Fruit fly (Drosophila melanogaster) whole organism, embryonic: Measurements from ENCODE around the gene Hmr.

Experiments
- CG10274 ChIP-seq: fragments of 200-800 bp; sonication (Bioruptor generic); optimal IDR thresholded peaks from 3 replicates; lab custom pipeline; 2017; ENCODE audit warnings: missing biosample characterization, mild to moderate bottlenecking, missing genetic modification characterization
- CG10979 ChIP-seq: fragments of 200-800 bp; sonication (Bioruptor generic); optimal IDR thresholded peaks from 2 replicates; lab custom pipeline; 2018; ENCODE audit warnings: missing biosample characterization, mild to moderate bottlenecking, missing genetic modification characterization, moderate library complexity
- CG1233 ChIP-seq: fragments of 200-800 bp; sonication (Bioruptor generic); optimal IDR thresholded peaks from 4 replicates; lab custom pipeline; 2018; ENCODE audit warnings: missing biosample characterization, mild to moderate bottlenecking, missing genetic modification characterization
- CG12391 ChIP-seq: fragments of 200-800 bp; sonication (Bioruptor generic); optimal IDR thresholded peaks from 3 replicates; lab custom pipeline; 2018; ENCODE audit warnings: missing biosample characterization, mild to moderate bottlenecking, missing genetic modification characterization, moderate library complexity
- CG13424 ChIP-seq: fragments of 200-800 bp; sonication (Bioruptor generic); optimal IDR thresholded peaks from 2 replicates; lab custom pipeline; 2019; ENCODE audit warnings: missing biosample characterization, mild to moderate bottlenecking, missing genetic modification characterization, moderate library complexity
- CG14050 ChIP-seq: fragments of 200-800 bp; sonication (Bioruptor generic); IDR thresholded peaks from 3 replicates; pipeline ENCODE4 v1.3.6; 2022; ENCODE audit warnings: missing biosample characterization, missing genetic modification characterization
- CG17612 ChIP-seq: fragments of 200-800 bp; sonication (Bioruptor generic); IDR thresholded peaks from 2 replicates; pipeline ENCODE4 v1.3.6; 2022; ENCODE audit warnings: missing biosample characterization, missing genetic modification characterization
- CG18599 ChIP-seq: fragments of 200-800 bp; sonication (Bioruptor generic); optimal IDR thresholded peaks from 3 replicates; lab custom pipeline; 2017; ENCODE audit warnings: missing biosample characterization, missing genetic modification characterization, mild to moderate bottlenecking, moderate library complexity, missing genetic modification reagents
- CG32772 ChIP-seq: fragments of 200-800 bp; sonication (Bioruptor generic); IDR thresholded peaks from 2 replicates; pipeline ENCODE4 v1.3.6; 2022; ENCODE audit warnings: missing biosample characterization, missing genetic modification characterization
- CG34376 ChIP-seq: fragments of 200-800 bp; sonication (Bioruptor generic); optimal IDR thresholded peaks from 2 replicates; lab custom pipeline; 2018; ENCODE audit warnings: missing biosample characterization, mild to moderate bottlenecking, missing genetic modification characterization
- CG34422 ChIP-seq: fragments of 200-800 bp; sonication (Bioruptor generic); IDR thresholded peaks from 3 replicates; pipeline ENCODE4 v1.3.6; 2022; ENCODE audit warnings: missing biosample characterization, missing genetic modification characterization
- CG42726 ChIP-seq: fragments of 200-800 bp; sonication (Bioruptor generic); IDR thresholded peaks from 2 replicates; pipeline ENCODE4 v1.3.6; 2022; ENCODE audit warnings: missing biosample characterization, missing genetic modification characterization; ENCODE audit not compliant: partially characterized antibody
- CG5245 ChIP-seq: fragments of 200-800 bp; sonication (Bioruptor generic); optimal IDR thresholded peaks from 3 replicates; lab custom pipeline; 2016; ENCODE audit warnings: missing biosample characterization, missing genetic modification characterization
- CG6791 ChIP-seq: fragments of 200-800 bp; sonication (Bioruptor generic); IDR thresholded peaks from 3 replicates; pipeline ENCODE4 v1.3.6; 2022; ENCODE audit warnings: missing biosample characterization, missing genetic modification characterization; ENCODE audit not compliant: partially characterized antibody
- CG7556 ChIP-seq: fragments of 200-800 bp; sonication (Bioruptor generic); optimal IDR thresholded peaks from 2 replicates; lab custom pipeline; 2017; ENCODE audit warnings: missing biosample characterization, mild to moderate bottlenecking, missing genetic modification characterization
- CG7987 ChIP-seq: fragments of 200-800 bp; sonication (Bioruptor generic); optimal IDR thresholded peaks from 2 replicates; lab custom pipeline; 2018; ENCODE audit warnings: missing biosample characterization, mild to moderate bottlenecking, missing genetic modification characterization, moderate library complexity
- D19A ChIP-seq: fragments of 200-800 bp; optimal IDR thresholded peaks from 3 replicates; lab custom pipeline; 2019; ENCODE audit warnings: missing biosample characterization, mild to moderate bottlenecking, missing genetic modification characterization, moderate library complexity
- Fer2 ChIP-seq: fragments of 200-800 bp; sonication (Bioruptor generic); optimal IDR thresholded peaks from 2 replicates; lab custom pipeline; 2018; ENCODE audit warnings: missing biosample characterization, mild to moderate bottlenecking, missing genetic modification characterization, moderate library complexity
- GATAe ChIP-seq: fragments of 200-800 bp; sonication (Bioruptor generic); conservative IDR thresholded peaks from 2 replicates; pipeline ENCODE4 v1.3.6; 2022; ENCODE audit warnings: missing biosample characterization, missing genetic modification characterization
- HLHmδ ChIP-seq: fragments of 200-800 bp; sonication (Bioruptor generic); optimal IDR thresholded peaks from 2 replicates; lab custom pipeline; 2018; ENCODE audit warnings: missing biosample characterization, mild to moderate bottlenecking, missing genetic modification characterization, moderate library complexity
- Lpt ChIP-seq: fragments of >200 bp; optimal IDR thresholded peaks from 2 replicates; lab custom pipeline; 2018; ENCODE audit warnings: missing biosample characterization, missing genetic modification characterization
- MBD-R2 ChIP-seq: fragments of 200-800 bp; sonication (Bioruptor generic); IDR thresholded peaks from 2 replicates; pipeline ENCODE4 v1.3.6; 2022; ENCODE audit warnings: missing biosample characterization, missing genetic modification characterization
- MTF-1 ChIP-seq: fragments of 200-800 bp; sonication (Bioruptor generic); optimal IDR thresholded peaks from 2 replicates; lab custom pipeline; 2018; ENCODE audit warnings: missing biosample characterization, mild to moderate bottlenecking, missing genetic modification characterization, borderline replicate concordance
- Med ChIP-seq: fragments of 200-800 bp; sonication (Bioruptor generic); peaks from one replicate; lab custom pipeline; 2016; ENCODE audit warnings: missing biosample characterization, missing genetic modification characterization, mild to moderate bottlenecking, inconsistent platforms, moderate library complexity
- Ptx1 ChIP-seq: fragments of 200-800 bp; sonication (Bioruptor generic); IDR thresholded peaks from 2 replicates; pipeline ENCODE4 v1.3.6; 2022; ENCODE audit warnings: missing biosample characterization, missing genetic modification characterization
- Rfx ChIP-seq: fragments of 200-800 bp; sonication (Bioruptor generic); IDR thresholded peaks from 2 replicates; pipeline ENCODE4 v1.3.6; 2022; ENCODE audit warnings: missing biosample characterization, missing genetic modification characterization
- Side ChIP-seq: fragments of 200-800 bp; sonication (Bioruptor generic); optimal IDR thresholded peaks from 2 replicates; lab custom pipeline; 2016; ENCODE audit warnings: missing biosample characterization, missing genetic modification characterization
- Trl ChIP-seq, 3 experiments: fragments of >200 bp in 2 of 3; fragments of 200-800 bp in 1 of 3; sonication (Bioruptor generic) in 1 of 3; optimal IDR thresholded peaks; 2 replicates in 1 of 3; 3 replicates in 2 of 3; lab custom pipeline; 2016 to 2017; ENCODE audit warnings: missing biosample characterization in 1 of 3, missing genetic modification characterization in 1 of 3
- abd-A ChIP-seq: fragments of 200-800 bp; sonication (Bioruptor generic); optimal IDR thresholded peaks from 3 replicates; lab custom pipeline; 2019; ENCODE audit warnings: missing biosample characterization, mild to moderate bottlenecking, missing genetic modification characterization, moderate library complexity
- ac ChIP-seq: fragments of 200-800 bp; sonication (Bioruptor generic); optimal IDR thresholded peaks from 3 replicates; lab custom pipeline; 2017; ENCODE audit warnings: missing biosample characterization, mild to moderate bottlenecking, missing genetic modification characterization
- ara ChIP-seq: fragments of 200-800 bp; sonication (Bioruptor generic); IDR thresholded peaks from 2 replicates; pipeline ENCODE4 v1.3.6; 2022; ENCODE audit warnings: missing biosample characterization, missing genetic modification characterization
- bigmax ChIP-seq: fragments of 200-800 bp; sonication (Bioruptor generic); optimal IDR thresholded peaks from 2 replicates; lab custom pipeline; 2018; ENCODE audit warnings: missing biosample characterization, mild to moderate bottlenecking, missing genetic modification characterization
- chm ChIP-seq: fragments of 200-800 bp; sonication (Bioruptor generic); IDR thresholded peaks from 2 replicates; pipeline ENCODE4 v1.3.6; 2022; ENCODE audit warnings: missing biosample characterization, missing genetic modification characterization
- croc ChIP-seq: fragments of 200-800 bp; sonication (Bioruptor generic); conservative IDR thresholded peaks from 3 replicates; pipeline ENCODE4 v1.3.6; 2022; ENCODE audit warnings: missing biosample characterization, missing genetic modification characterization
- cwo ChIP-seq: fragments of 200-800 bp; sonication (Bioruptor generic); optimal IDR thresholded peaks from 3 replicates; lab custom pipeline; 2017; ENCODE audit warnings: missing biosample characterization, missing genetic modification characterization, mild to moderate bottlenecking, moderate library complexity, missing genetic modification reagents
- danr ChIP-seq: fragments of 200-800 bp; sonication (Bioruptor generic); IDR thresholded peaks from 2 replicates; pipeline ENCODE4 v1.3.6; 2022; ENCODE audit warnings: missing biosample characterization, missing genetic modification characterization
- dimm ChIP-seq: fragments of 200-800 bp; sonication (Bioruptor generic); IDR thresholded peaks from 2 replicates; pipeline ENCODE4 v1.3.6; 2022; ENCODE audit warnings: missing biosample characterization, missing genetic modification characterization
- ems ChIP-seq: fragments of 200-800 bp; sonication (Bioruptor generic); optimal IDR thresholded peaks from 3 replicates; lab custom pipeline; 2016; ENCODE audit warnings: missing biosample characterization, missing genetic modification characterization
- ewg ChIP-seq: fragments of 200-800 bp; sonication (Bioruptor generic); optimal IDR thresholded peaks from 3 replicates; lab custom pipeline; 2017; ENCODE audit warnings: mild to moderate bottlenecking, missing biosample characterization, missing genetic modification reagents, missing genetic modification characterization
- eyg ChIP-seq: fragments of 200-800 bp; sonication (Bioruptor generic); optimal IDR thresholded peaks from 3 replicates; lab custom pipeline; 2016; ENCODE audit warnings: missing biosample characterization, missing genetic modification characterization
- fd102C ChIP-seq: fragments of 200-800 bp; sonication (Bioruptor generic); optimal IDR thresholded peaks from 2 replicates; lab custom pipeline; 2018; ENCODE audit warnings: missing biosample characterization, mild to moderate bottlenecking, missing genetic modification characterization, moderate library complexity
- oc ChIP-seq: fragments of 200-800 bp; sonication (Bioruptor generic); optimal IDR thresholded peaks from 2 replicates; lab custom pipeline; 2018; ENCODE audit warnings: missing biosample characterization, mild to moderate bottlenecking, missing genetic modification characterization, moderate library complexity
- otp ChIP-seq: fragments of 200-800 bp; sonication (Bioruptor generic); IDR thresholded peaks from 3 replicates; pipeline ENCODE4, ENCODE4 v1.3.6; 2022; ENCODE audit warnings: missing biosample characterization, missing genetic modification characterization
- phol ChIP-seq: fragments of 200-800 bp; sonication (Bioruptor generic); optimal IDR thresholded peaks from 3 replicates; lab custom pipeline; 2018; ENCODE audit warnings: missing biosample characterization, mild to moderate bottlenecking, missing genetic modification characterization, moderate library complexity
- seq ChIP-seq: fragments of 200-800 bp; sonication (Bioruptor generic); IDR thresholded peaks from 2 replicates; pipeline ENCODE4 v1.3.6; 2022; ENCODE audit warnings: missing biosample characterization, missing genetic modification characterization
- sr ChIP-seq: fragments of 200-800 bp; sonication (Bioruptor generic); IDR thresholded peaks from 3 replicates; pipeline ENCODE4 v1.3.6; 2022; ENCODE audit warnings: missing biosample characterization, missing genetic modification characterization
- tap ChIP-seq: fragments of 200-800 bp; optimal IDR thresholded peaks from 3 replicates; lab custom pipeline; 2019; ENCODE audit warnings: missing biosample characterization, mild to moderate bottlenecking, missing genetic modification characterization, moderate library complexity
- unpg ChIP-seq: fragments of 200-800 bp; sonication (Bioruptor generic); optimal IDR thresholded peaks from 3 replicates; lab custom pipeline; 2018; ENCODE audit warnings: missing biosample characterization, mild to moderate bottlenecking, missing genetic modification characterization, moderate library complexity
- wek ChIP-seq: fragments of 200-800 bp; sonication (Bioruptor generic); optimal IDR thresholded peaks from 3 replicates; lab custom pipeline; 2018; ENCODE audit warnings: missing biosample characterization, mild to moderate bottlenecking, missing genetic modification characterization, moderate library complexity
- wor ChIP-seq: fragments of 200-800 bp; sonication (Bioruptor generic); IDR thresholded peaks from 2 replicates; pipeline ENCODE4 v1.3.6; 2022; ENCODE audit warnings: missing biosample characterization, missing genetic modification characterization

Gene Hmr

DNA sequence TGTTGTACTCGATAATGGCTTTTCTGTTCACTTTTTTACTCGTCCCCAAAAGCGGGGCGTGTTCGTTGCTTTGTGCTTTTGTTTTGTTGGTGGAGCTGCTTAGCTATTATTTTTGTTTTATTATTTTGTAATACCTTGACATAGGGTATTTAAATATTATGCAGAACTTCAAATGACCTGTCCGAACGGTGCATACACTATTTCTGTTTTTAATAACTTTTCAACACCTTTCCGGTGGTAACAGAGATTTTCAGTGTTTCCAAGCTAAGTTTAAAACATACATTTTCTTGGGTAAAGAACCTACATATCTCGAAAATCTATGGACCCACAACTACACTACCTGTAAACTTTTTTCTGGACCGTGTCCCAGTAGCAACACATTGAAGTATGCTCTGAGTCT, 8.2 kb downstream of the Hmr start (continued):
- TF ChIP-seq CG42726 (GFP tag; lab: Robert Waterston, UW) = no peak
- TF ChIP-seq chm (GFP tag; lab: Robert Waterston, UW) = no peak
- no peak for TF ChIP-seq Trl (optimal IDR thresholded peaks at IDR 0.05; lab: Kevin White, UChicago)
- peak; percentile 44 for TF ChIP-seq Trl (GFP tag; optimal IDR thresholded peaks at IDR 0.05; lab: Kevin White, UChicago)
- no peak for TF ChIP-seq CG10979 (tag; lab: Kevin White, UChicago)
- peak; percentile 24; the same call in 1 of the 3 replicates for TF ChIP-seq CG14050 (GFP tag; lab: Robert Waterston, UW)
- no peak for TF ChIP-seq Lpt
- TF ChIP-seq CG32772 (GFP tag; lab: Robert Waterston, UW) = peak; percentile 59
- peak; percentile 26 for TF ChIP-seq CG7556 (GFP tag; lab: Kevin White, UChicago)
- peak; percentile 66 for TF ChIP-seq Ptx1 (GFP tag; lab: Robert Waterston, UW)
- TF ChIP-seq ara (GFP tag; lab: Robert Waterston, UW) = 0 out of 2 replicates have a peak, but pooled peaks have one; percentile 5
- TF ChIP-seq sr (GFP tag; lab: Robert Waterston, UW) = no peak
- TF ChIP-seq tap (tag; lab: Kevin White, UChicago) = no peak
- TF ChIP-seq ac (GFP tag; lab: Kevin White, UChicago) = no peak
- TF ChIP-seq CG34422 (GFP tag; lab: Robert Waterston, UW) = peak; percentile 62; the same call in 2 of the 3 replicates
- TF ChIP-seq ewg (GFP tag; lab: Kevin White, UChicago) = no peak
- TF ChIP-seq eyg (GFP tag; lab: Kevin White, UChicago) = peak; percentile 2
- no peak for TF ChIP-seq seq (GFP tag; lab: Robert Waterston, UW)
- TF ChIP-seq wor = no peak
- no peak for TF ChIP-seq CG7987 (GFP tag; lab: Kevin White, UChicago)
- TF ChIP-seq wek = no peak
- TF ChIP-seq HLHmδ = no peak
- TF ChIP-seq dimm (GFP tag; lab: Robert Waterston, UW) = peak; percentile 34; the same call in 1 of the 2 replicates
- TF ChIP-seq CG18599 (GFP tag; lab: Kevin White, UChicago) = peak; percentile 40
- TF ChIP-seq oc = no peak
- no peak for TF ChIP-seq abd-A (tag; lab: Kevin White, UChicago)
- TF ChIP-seq phol (tag; lab: Kevin White, UChicago) = no peak
- TF ChIP-seq CG17612 (GFP tag; lab: Robert Waterston, UW) = no peak
- TF ChIP-seq Fer2 = peak; percentile 30
- TF ChIP-seq CG10274 (GFP tag; lab: Kevin White, UChicago) = no peak
- TF ChIP-seq D19A (tag; lab: Kevin White, UChicago) = peak; percentile 75
- TF ChIP-seq cwo (GFP tag; lab: Kevin White, UChicago) = peak; percentile 7
- TF ChIP-seq fd102C (GFP tag; lab: Kevin White, UChicago) = no peak
- no peak for TF ChIP-seq bigmax (GFP tag; lab: Kevin White, UChicago)
- peak; percentile 39 for TF ChIP-seq CG13424
- TF ChIP-seq Rfx (GFP tag; lab: Robert Waterston, UW) = peak; percentile 75
- TF ChIP-seq CG1233 = peak; percentile 15
- TF ChIP-seq danr = 0 out of 2 replicates have a peak, but pooled peaks have one; percentile 16
- no peak for TF ChIP-seq CG12391 (tag; lab: Kevin White, UChicago)
- no peak for TF ChIP-seq GATAe
- peak; percentile 15; the same call in 1 of the 2 replicates for TF ChIP-seq MBD-R2
- peak; percentile 43; the same call in 1 of the 3 replicates for TF ChIP-seq otp (GFP tag; lab: Robert Waterston, UW)
- TF ChIP-seq Side (GFP tag; lab: Kevin White, UChicago) = no peak
- TF ChIP-seq MTF-1 (GFP tag; lab: Kevin White, UChicago) = no peak
- TF ChIP-seq CG34376 (GFP tag; lab: Kevin White, UChicago) = no peak
- TF ChIP-seq Med (GFP tag; lab: Kevin White, UChicago) = peak; percentile 91
- TF ChIP-seq CG5245 (GFP tag; lab: Kevin White, UChicago) = no peak
- peak; percentile 29 for TF ChIP-seq unpg (GFP tag; lab: Kevin White, UChicago)
- no peak for TF ChIP-seq CG6791 (GFP tag; lab: Robert Waterston, UW)
- no peak for TF ChIP-seq croc (GFP tag; lab: Robert Waterston, UW)
- TF ChIP-seq ems (GFP tag; lab: Kevin White, UChicago) = peak; percentile 48
